Worm (Caenorhabditis elegans): ENCODE data around the gene C17F4.12.

DNA sequence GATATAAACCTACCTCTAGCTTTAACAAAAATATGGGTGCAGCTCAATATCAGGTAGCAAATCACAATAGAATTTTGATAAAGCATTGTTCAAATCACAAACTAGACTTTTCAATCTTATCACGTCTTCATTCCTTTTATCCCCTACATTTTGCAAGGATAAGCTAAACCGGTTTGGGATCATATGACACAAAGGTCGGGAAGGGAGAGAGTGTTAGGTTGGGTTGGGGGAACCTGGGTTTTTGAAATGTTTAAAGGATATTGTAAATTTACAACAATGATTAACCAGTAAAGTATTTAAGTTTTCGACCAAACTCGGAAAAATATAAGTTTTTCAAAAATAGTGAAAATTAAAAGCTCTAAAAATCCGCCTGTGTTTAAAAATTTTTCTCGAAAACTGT, at the start of gene C17F4.12:
- TF ChIP-seq mes-4 (tag; optimal IDR thresholded peaks at IDR 0.05) (no peak), let-526 (GFP tag; IDR thresholded peaks at IDR 0.05) (no peak)
